Fruit fly (Drosophila melanogaster): ENCODE data around the gene Itgbn.

Gene Itgbn

dm6 chr2L:21062611-21063010, 9.8 kb downstream of the Itgbn start:
- TF ChIP-seq Hnf4 (GFP tag; optimal IDR thresholded peaks at IDR 0.05) (no peak), dmrt93B (GFP tag; optimal IDR thresholded peaks at IDR 0.05) (no peak), N (GFP tag; optimal IDR thresholded peaks at IDR 0.05) (no peak), sage (GFP tag; optimal IDR thresholded peaks at IDR 0.05) (no peak), Abd-B (GFP tag; optimal IDR thresholded peaks at IDR 0.05) (no peak), ey (GFP tag; optimal IDR thresholded peaks at IDR 0.05) (no peak), rgr (GFP tag; optimal IDR thresholded peaks at IDR 0.05) (no peak), jim (GFP tag; optimal IDR thresholded peaks at IDR 0.05) (no peak), fru (GFP tag; optimal IDR thresholded peaks at IDR 0.05) (no peak), dsf (GFP tag; optimal IDR thresholded peaks at IDR 0.05; ENCODE audit: borderline replicate concordance) (no peak), h (GFP tag; optimal IDR thresholded peaks at IDR 0.05) (no peak), Vsx2 (GFP tag; optimal IDR thresholded peaks at IDR 0.05; ENCODE audit: partially characterized antibody) (no peak), sv (GFP tag; optimal IDR thresholded peaks at IDR 0.05) (no peak), OdsH (GFP tag; optimal IDR thresholded peaks at IDR 0.05) (no peak), Myc (optimal IDR thresholded peaks at IDR 0.05) (no peak), pan (optimal IDR thresholded peaks at IDR 0.05) (no peak), HLH106 (tag; optimal IDR thresholded peaks at IDR 0.05) (no peak), Mio (GFP tag; optimal IDR thresholded peaks at IDR 0.05) (no peak)

dm6 chr2L:21065889-21066288, 13.1 kb downstream of the Itgbn start:
- TF ChIP-seq Sp1 (GFP tag; optimal IDR thresholded peaks at IDR 0.05) (no peak), Jra (GFP tag; optimal IDR thresholded peaks at IDR 0.05) (no peak), ey (GFP tag; optimal IDR thresholded peaks at IDR 0.05) (no peak)

dm6 chr2L:21067137-21067536, 14.3 kb downstream of the Itgbn start:
- no peak for TF ChIP-seq usp (GFP tag; optimal IDR thresholded peaks at IDR 0.05)

dm6 chr2L:21069776-21070175, 16.9 kb downstream of the Itgbn start:
- no peak for TF ChIP-seq Myc (optimal IDR thresholded peaks at IDR 0.05)
- TF ChIP-seq Mio (GFP tag; optimal IDR thresholded peaks at IDR 0.05), result no peak
- TF ChIP-seq pan (optimal IDR thresholded peaks at IDR 0.05), result no peak
- TF ChIP-seq HLH106 (tag; optimal IDR thresholded peaks at IDR 0.05), result no peak
- TF ChIP-seq psq (GFP tag; optimal IDR thresholded peaks at IDR 0.05), result no peak
- TF ChIP-seq sage (GFP tag; optimal IDR thresholded peaks at IDR 0.05), result no peak
- TF ChIP-seq sv (GFP tag; optimal IDR thresholded peaks at IDR 0.05), result no peak
- no peak for TF ChIP-seq lola (GFP tag; optimal IDR thresholded peaks at IDR 0.05)
- TF ChIP-seq Sp1 (GFP tag; optimal IDR thresholded peaks at IDR 0.05), result no peak
- no peak for TF ChIP-seq OdsH (GFP tag; optimal IDR thresholded peaks at IDR 0.05)
- no peak for TF ChIP-seq N (GFP tag; optimal IDR thresholded peaks at IDR 0.05)

- TF ChIP-seq Rel (GFP tag; optimal IDR thresholded peaks at IDR 0.05) (no peak), Rel (tag; optimal IDR thresholded peaks at IDR 0.05) (no peak), N (GFP tag; optimal IDR thresholded peaks at IDR 0.05) (no peak), Vsx2 (GFP tag; optimal IDR thresholded peaks at IDR 0.05; ENCODE audit: partially characterized antibody) (peak; percentile 7), br (GFP tag; optimal IDR thresholded peaks at IDR 0.05) (no peak), dmrt93B (GFP tag; optimal IDR thresholded peaks at IDR 0.05) (no peak), sv (GFP tag; optimal IDR thresholded peaks at IDR 0.05) (no peak), tai (GFP tag; optimal IDR thresholded peaks at IDR 0.05) (no peak), CG32264 (GFP tag; optimal IDR thresholded peaks at IDR 0.05) (no peak)
Measured at dm6 chr2L:21070825-21071224, 18.0 kb downstream of the Itgbn start.

- no peak for TF ChIP-seq ey (GFP tag; optimal IDR thresholded peaks at IDR 0.05)
- TF ChIP-seq Hr83 (GFP tag; optimal IDR thresholded peaks at IDR 0.05; ENCODE audit: poor library complexity, severe bottlenecking), result peak; percentile 23
- TF ChIP-seq woc (GFP tag; optimal IDR thresholded peaks at IDR 0.05), result peak; percentile 9
- peak; percentile 18 for TF ChIP-seq rgr (GFP tag; optimal IDR thresholded peaks at IDR 0.05)
Measured at dm6 chr2L:21071435-21071834, 18.6 kb downstream of the Itgbn start, which contains the start of gene CG9265. Gene CG9265, minus strand, starts transcription at chr2L:21071502.

- TF ChIP-seq HLH106 (tag; optimal IDR thresholded peaks at IDR 0.05) (no peak), brk (GFP tag; optimal IDR thresholded peaks at IDR 0.05) (no peak), jim (GFP tag; optimal IDR thresholded peaks at IDR 0.05) (no peak), Dfd (GFP tag; optimal IDR thresholded peaks at IDR 0.05) (no peak)
Measured at dm6 chr2L:21072389-21072788, 19.6 kb downstream of the Itgbn start.
